Fruit fly (Drosophila melanogaster) whole organism, embryonic: Measurements from ENCODE around the gene MED14.

ENCODE experiments used
- Adf1 ChIP-seq: fragments of 200-800 bp; sonication (Bioruptor generic); IDR thresholded peaks from 2 replicates; pipeline ENCODE4 v1.3.6; 2022; ENCODE audit warnings: missing biosample characterization, missing genetic modification characterization
- Blimp-1 ChIP-seq: fragments of 200-800 bp; sonication (Bioruptor generic); optimal IDR thresholded peaks from 3 replicates; lab custom pipeline; 2018; ENCODE audit warnings: missing biosample characterization, missing genetic modification characterization, mild to moderate bottlenecking, moderate library complexity, missing genetic modification reagents
- CG10147 ChIP-seq: fragments of 200-800 bp; sonication (Bioruptor generic); optimal IDR thresholded peaks from 2 replicates; lab custom pipeline; 2019; ENCODE audit warnings: missing biosample characterization, mild to moderate bottlenecking, missing genetic modification characterization, moderate library complexity
- CG10321 ChIP-seq: fragments of 200-800 bp; sonication (Bioruptor generic); IDR thresholded peaks from 2 replicates; pipeline ENCODE4 v1.3.6; 2022; ENCODE audit warnings: missing biosample characterization, missing genetic modification characterization
- CG10654 ChIP-seq: fragments of 200-800 bp; sonication (Bioruptor generic); optimal IDR thresholded peaks from 2 replicates; lab custom pipeline; 2016; ENCODE audit warnings: missing biosample characterization, missing genetic modification characterization
- CG10959 ChIP-seq: fragments of 200-800 bp; sonication (Bioruptor generic); IDR thresholded peaks from 2 replicates; pipeline ENCODE4 v1.3.6; 2022; ENCODE audit warnings: missing biosample characterization, missing genetic modification characterization
- CG11085 ChIP-seq: fragments of 200-800 bp; sonication (Bioruptor generic); IDR thresholded peaks from 2 replicates; pipeline ENCODE4 v1.3.6; 2022; ENCODE audit warnings: missing biosample characterization, missing genetic modification characterization
- CG11696 ChIP-seq: fragments of 200-800 bp; sonication (Bioruptor generic); IDR thresholded peaks from 2 replicates; pipeline ENCODE4 v1.3.6; 2022; ENCODE audit warnings: missing biosample characterization, missing genetic modification characterization
- CG12391 ChIP-seq: fragments of 200-800 bp; sonication (Bioruptor generic); optimal IDR thresholded peaks from 3 replicates; lab custom pipeline; 2018; ENCODE audit warnings: missing biosample characterization, mild to moderate bottlenecking, missing genetic modification characterization, moderate library complexity
- CG13624 ChIP-seq: fragments of 200-800 bp; sonication (Bioruptor generic); optimal IDR thresholded peaks from 2 replicates; lab custom pipeline; 2016; ENCODE audit warnings: missing biosample characterization, missing genetic modification characterization
- CG13775 ChIP-seq: fragments of 200-800 bp; sonication (Bioruptor generic); optimal IDR thresholded peaks from 3 replicates; lab custom pipeline; 2017; ENCODE audit warnings: missing biosample characterization, mild to moderate bottlenecking, missing genetic modification characterization
- CG15011 ChIP-seq: fragments of 200-800 bp; sonication (Bioruptor generic); optimal IDR thresholded peaks from 3 replicates; lab custom pipeline; 2018; ENCODE audit warnings: missing biosample characterization, mild to moderate bottlenecking, missing genetic modification characterization
- CG1647 ChIP-seq: fragments of 200-800 bp; sonication (Bioruptor generic); optimal IDR thresholded peaks from 3 replicates; lab custom pipeline; 2016; ENCODE audit warnings: missing biosample characterization, missing genetic modification characterization
- CG17829 ChIP-seq: fragments of 200-800 bp; optimal IDR thresholded peaks from 2 replicates; lab custom pipeline; 2019; ENCODE audit warnings: missing biosample characterization, mild to moderate bottlenecking, missing genetic modification characterization, moderate library complexity
- CG2116 ChIP-seq: fragments of 200-800 bp; sonication (Bioruptor generic); optimal IDR thresholded peaks from 3 replicates; lab custom pipeline; 2018; ENCODE audit warnings: missing biosample characterization, mild to moderate bottlenecking, missing genetic modification characterization
- CG2120 ChIP-seq: fragments of 200-800 bp; sonication (Bioruptor generic); optimal IDR thresholded peaks from 3 replicates; lab custom pipeline; 2016; ENCODE audit warnings: missing biosample characterization, missing genetic modification characterization
- CG2199 ChIP-seq: fragments of 200-800 bp; sonication (Bioruptor generic); IDR thresholded peaks from 3 replicates; pipeline ENCODE4 v1.3.6; 2022; ENCODE audit warnings: missing biosample characterization, missing genetic modification characterization
- CG2678 ChIP-seq: fragments of 200-800 bp; sonication (Bioruptor generic); optimal IDR thresholded peaks from 3 replicates; lab custom pipeline; 2019; ENCODE audit warnings: missing biosample characterization, mild to moderate bottlenecking, missing genetic modification characterization, moderate library complexity
- CG2712 ChIP-seq: fragments of 200-800 bp; optimal IDR thresholded peaks from 3 replicates; lab custom pipeline; 2019; ENCODE audit warnings: missing biosample characterization, mild to moderate bottlenecking, missing genetic modification characterization, moderate library complexity
- CG30020 ChIP-seq: fragments of 200-800 bp; optimal IDR thresholded peaks from 2 replicates; lab custom pipeline; 2019; ENCODE audit warnings: missing biosample characterization, mild to moderate bottlenecking, missing genetic modification characterization, moderate library complexity
- CG3065 ChIP-seq: fragments of 200-800 bp; sonication (Bioruptor generic); optimal IDR thresholded peaks from 2 replicates; lab custom pipeline; 2016; ENCODE audit warnings: missing biosample characterization, missing genetic modification characterization
- CG3163 ChIP-seq: fragments of 200-800 bp; sonication (Bioruptor generic); optimal IDR thresholded peaks from 3 replicates; lab custom pipeline; 2016; ENCODE audit warnings: missing biosample characterization, missing genetic modification characterization
- CG34224 ChIP-seq: fragments of 200-800 bp; sonication (Bioruptor generic); IDR thresholded peaks from 3 replicates; pipeline ENCODE4 v1.3.6; 2022; ENCODE audit warnings: missing biosample characterization, missing genetic modification characterization; ENCODE audit not compliant: partially characterized antibody
- CG8765 ChIP-seq: fragments of 200-800 bp; sonication (Bioruptor generic); IDR thresholded peaks from 2 replicates; pipeline ENCODE4 v1.3.6; 2022; ENCODE audit warnings: missing biosample characterization, missing genetic modification characterization
- CG8924 ChIP-seq: fragments of 200-800 bp; optimal IDR thresholded peaks from 3 replicates; lab custom pipeline; 2019; ENCODE audit warnings: missing biosample characterization, mild to moderate bottlenecking, missing genetic modification characterization, moderate library complexity
- CG8944 ChIP-seq: fragments of 200-800 bp; sonication (Bioruptor generic); optimal IDR thresholded peaks from 3 replicates; lab custom pipeline; 2016; ENCODE audit warnings: missing biosample characterization, missing genetic modification characterization
- CG9817 ChIP-seq: fragments of 200-800 bp; sonication (Bioruptor generic); optimal IDR thresholded peaks from 2 replicates; lab custom pipeline; 2018; ENCODE audit warnings: missing biosample characterization, mild to moderate bottlenecking, missing genetic modification characterization, moderate library complexity
- D19A ChIP-seq: fragments of 200-800 bp; optimal IDR thresholded peaks from 3 replicates; lab custom pipeline; 2019; ENCODE audit warnings: missing biosample characterization, mild to moderate bottlenecking, missing genetic modification characterization, moderate library complexity
- Dip3 ChIP-seq: fragments of 200-800 bp; sonication (Bioruptor generic); optimal IDR thresholded peaks from 3 replicates; lab custom pipeline; 2016; ENCODE audit warnings: missing biosample characterization, missing genetic modification characterization
- Ets97D ChIP-seq: fragments of 200-800 bp; sonication (Bioruptor generic); optimal IDR thresholded peaks from 3 replicates; lab custom pipeline; 2016; ENCODE audit warnings: missing biosample characterization, missing genetic modification characterization
- Hand ChIP-seq: fragments of 200-800 bp; sonication (Bioruptor generic); optimal IDR thresholded peaks from 2 replicates; lab custom pipeline; 2017; ENCODE audit warnings: mild to moderate bottlenecking, missing biosample characterization, missing genetic modification reagents, missing genetic modification characterization
- Hr3 ChIP-seq: fragments of 200-800 bp; sonication (Bioruptor generic); optimal IDR thresholded peaks from 3 replicates; lab custom pipeline; 2016; ENCODE audit warnings: missing biosample characterization, missing genetic modification characterization
- MBD-R2 ChIP-seq: fragments of 200-800 bp; sonication (Bioruptor generic); IDR thresholded peaks from 2 replicates; pipeline ENCODE4 v1.3.6; 2022; ENCODE audit warnings: missing biosample characterization, missing genetic modification characterization
- Max ChIP-seq: fragments of 200-800 bp; sonication (Bioruptor generic); optimal IDR thresholded peaks from 2 replicates; lab custom pipeline; 2016; ENCODE audit warnings: missing biosample characterization, mild to moderate bottlenecking, missing genetic modification characterization
- Oaz ChIP-seq: fragments of 200-800 bp; sonication (Bioruptor generic); IDR thresholded peaks from 2 replicates; pipeline ENCODE4 v1.3.6; 2022; ENCODE audit warnings: missing biosample characterization, missing genetic modification characterization
- Xbp1 ChIP-seq: fragments of 200-800 bp; sonication (Bioruptor generic); optimal IDR thresholded peaks from 3 replicates; lab custom pipeline; 2016; ENCODE audit warnings: missing biosample characterization, mild to moderate bottlenecking, missing genetic modification characterization
- aop ChIP-seq: fragments of 200-800 bp; sonication (Bioruptor generic); IDR thresholded peaks from 2 replicates; pipeline ENCODE4 v1.3.6; 2022; ENCODE audit warnings: missing biosample characterization, missing genetic modification characterization
- cg ChIP-seq: fragments of 200-800 bp; sonication (Bioruptor generic); optimal IDR thresholded peaks from 3 replicates; lab custom pipeline; 2019; ENCODE audit warnings: missing biosample characterization, mild to moderate bottlenecking, missing genetic modification characterization, moderate library complexity
- chn ChIP-seq: fragments of 200-800 bp; sonication (Bioruptor generic); optimal IDR thresholded peaks from 2 replicates; lab custom pipeline; 2016; ENCODE audit warnings: missing biosample characterization, missing genetic modification characterization
- ci ChIP-seq: fragments of 200-800 bp; sonication (Bioruptor generic); IDR thresholded peaks from 3 replicates; pipeline ENCODE4 v1.3.6; 2022; ENCODE audit warnings: missing biosample characterization, missing genetic modification characterization
- crc ChIP-seq: fragments of 200-800 bp; sonication (Bioruptor generic); optimal IDR thresholded peaks from 2 replicates; lab custom pipeline; 2016; ENCODE audit warnings: missing biosample characterization, missing genetic modification characterization
- disco-r ChIP-seq: fragments of 200-800 bp; sonication (Bioruptor generic); optimal IDR thresholded peaks from 2 replicates; lab custom pipeline; 2016; ENCODE audit warnings: missing biosample characterization, missing genetic modification characterization
- ewg ChIP-seq: fragments of 200-800 bp; sonication (Bioruptor generic); optimal IDR thresholded peaks from 3 replicates; lab custom pipeline; 2017; ENCODE audit warnings: mild to moderate bottlenecking, missing biosample characterization, missing genetic modification reagents, missing genetic modification characterization
- fru ChIP-seq: fragments of >200 bp; optimal IDR thresholded peaks from 2 replicates; lab custom pipeline; 2017
- gcm ChIP-seq: fragments of 200-800 bp; sonication (Bioruptor generic); optimal IDR thresholded peaks from 2 replicates; lab custom pipeline; 2019; ENCODE audit warnings: missing biosample characterization, mild to moderate bottlenecking, missing genetic modification characterization, moderate library complexity
- gem ChIP-seq: fragments of 200-800 bp; sonication (Bioruptor generic); optimal IDR thresholded peaks from 2 replicates; lab custom pipeline; 2019; ENCODE audit warnings: missing biosample characterization, mild to moderate bottlenecking, missing genetic modification characterization, moderate library complexity
- her ChIP-seq: fragments of 200-800 bp; sonication (Bioruptor generic); optimal IDR thresholded peaks from 2 replicates; lab custom pipeline; 2016; ENCODE audit warnings: missing biosample characterization, missing genetic modification characterization
- luna ChIP-seq: fragments of 200-800 bp; sonication (Bioruptor generic); optimal IDR thresholded peaks from 2 replicates; lab custom pipeline; 2016; ENCODE audit warnings: missing biosample characterization, missing genetic modification characterization
- pb ChIP-seq: fragments of 200-800 bp; sonication (Bioruptor generic); optimal IDR thresholded peaks from 3 replicates; lab custom pipeline; 2016; ENCODE audit warnings: missing biosample characterization, missing genetic modification characterization
- sima ChIP-seq: fragments of 200-800 bp; sonication (Bioruptor generic); optimal IDR thresholded peaks from 2 replicates; lab custom pipeline; 2016; ENCODE audit warnings: missing biosample characterization, missing genetic modification characterization
- vvl ChIP-seq: fragments of 200-800 bp; sonication (Bioruptor generic); IDR thresholded peaks from 2 replicates; pipeline ENCODE4 v1.3.6; 2022; ENCODE audit warnings: missing biosample characterization, missing genetic modification characterization

The MED14 gene

dm6 chr3L:552950-553349 is 40.1 kb upstream of the MED14 start (continued):
- TF ChIP-seq CG8944, result peak; percentile 65
- peak; percentile 81 for TF ChIP-seq CG2678 (tag; lab: Kevin White, UChicago)
- 0 out of 3 replicates have a peak, but pooled peaks have one; percentile 62 for TF ChIP-seq CG2199 (GFP tag; lab: Robert Waterston, UW)
- TF ChIP-seq D19A, result peak; percentile 46
- TF ChIP-seq fru (lab: Kevin White, UChicago), result no peak
- no peak for TF ChIP-seq CG2116 (GFP tag; lab: Kevin White, UChicago)
- peak; percentile 69 for TF ChIP-seq chn (GFP tag; lab: Kevin White, UChicago)
- TF ChIP-seq Xbp1 (GFP tag; lab: Kevin White, UChicago), result peak; percentile 71
- TF ChIP-seq CG10654 (GFP tag; lab: Kevin White, UChicago), result peak; percentile 51
- TF ChIP-seq Hr3 (GFP tag; lab: Kevin White, UChicago), result peak; percentile 47
- TF ChIP-seq Oaz (GFP tag; lab: Robert Waterston, UW), result peak; percentile 67
- peak; percentile 80 for TF ChIP-seq her (GFP tag; lab: Kevin White, UChicago)
- TF ChIP-seq CG34224 (GFP tag; lab: Robert Waterston, UW), result no peak
- TF ChIP-seq CG13624 (GFP tag; lab: Kevin White, UChicago), result peak; percentile 54
- peak; percentile 50 for TF ChIP-seq gcm
- peak; percentile 11 for TF ChIP-seq disco-r
- TF ChIP-seq CG15011 (GFP tag; lab: Kevin White, UChicago), result peak; percentile 51
- peak; percentile 62 for TF ChIP-seq pb
- TF ChIP-seq CG3065 (GFP tag; lab: Kevin White, UChicago), result no peak
- TF ChIP-seq Adf1 (GFP tag; lab: Robert Waterston, UW), result 0 out of 2 replicates have a peak, but pooled peaks have one; percentile 8
- TF ChIP-seq Dip3 (GFP tag; lab: Kevin White, UChicago), result peak; percentile 71
- peak; percentile 31 for TF ChIP-seq cg (GFP tag; lab: Kevin White, UChicago)
- TF ChIP-seq CG17829 (tag; lab: Kevin White, UChicago), result peak; percentile 40
- TF ChIP-seq Blimp-1 (GFP tag; lab: Kevin White, UChicago), result peak; percentile 70
- TF ChIP-seq CG8924 (tag; lab: Kevin White, UChicago), result peak; percentile 58
- TF ChIP-seq MBD-R2 (GFP tag; lab: Robert Waterston, UW), result peak; percentile 52; the same call in 1 of the 2 replicates
- no peak for TF ChIP-seq CG30020 (tag; lab: Kevin White, UChicago)
- peak; percentile 70 for TF ChIP-seq CG9817
- TF ChIP-seq CG1647, result peak; percentile 45
- TF ChIP-seq Ets97D (GFP tag; lab: Kevin White, UChicago), result no peak
- peak; percentile 34 for TF ChIP-seq CG3163 (GFP tag; lab: Kevin White, UChicago)
- TF ChIP-seq CG13775 (GFP tag; lab: Kevin White, UChicago), result peak; percentile 42
- TF ChIP-seq CG10321 (GFP tag; lab: Robert Waterston, UW), result no peak
- 0 out of 2 replicates have a peak, but pooled peaks have one; percentile 4 for TF ChIP-seq aop (GFP tag; lab: Robert Waterston, UW)
- TF ChIP-seq CG11696 (GFP tag; lab: Robert Waterston, UW), result peak; percentile 92
- TF ChIP-seq Max (GFP tag; lab: Kevin White, UChicago), result peak; percentile 37
- TF ChIP-seq sima, result no peak
- TF ChIP-seq CG8765 (GFP tag; lab: Robert Waterston, UW), result no peak
- peak; percentile 68 for TF ChIP-seq CG12391 (tag; lab: Kevin White, UChicago)
- TF ChIP-seq Hand, result peak; percentile 64
- TF ChIP-seq gem (tag; lab: Kevin White, UChicago), result peak; percentile 77
- peak; percentile 88 for TF ChIP-seq vvl
- TF ChIP-seq CG10147 (GFP tag; lab: Kevin White, UChicago), result peak; percentile 51
- TF ChIP-seq CG2712, result peak; percentile 67
- peak; percentile 48 for TF ChIP-seq crc (GFP tag; lab: Kevin White, UChicago)
- TF ChIP-seq luna (GFP tag; lab: Kevin White, UChicago), result no peak
- TF ChIP-seq CG2120 (GFP tag; lab: Kevin White, UChicago), result peak; percentile 80
- 0 out of 2 replicates have a peak, but pooled peaks have one; percentile 50 for TF ChIP-seq CG11085 (GFP tag; lab: Robert Waterston, UW)
- peak; percentile 48 for TF ChIP-seq ewg
- TF ChIP-seq ci, result peak; percentile 82
- TF ChIP-seq CG10959 (GFP tag; lab: Robert Waterston, UW), result no peak; the same call in 1 of the 2 replicates
